Fruit fly (Drosophila melanogaster) whole organism, pupa: Measurements from ENCODE around the gene CG6481.

Source experiments
- CG15710 ChIP-seq: fragments of 200-800 bp; sonication (Bioruptor generic); optimal IDR thresholded peaks from 2 replicates; lab custom pipeline; 2018; ENCODE audit warnings: missing biosample characterization, mild to moderate bottlenecking, missing genetic modification characterization, moderate library complexity
- CG4496 ChIP-seq: fragments of 200-800 bp; sonication (Bioruptor generic); IDR thresholded peaks from 3 replicates; pipeline ENCODE4 v1.3.6; 2022; ENCODE audit warnings: missing biosample characterization, missing genetic modification characterization
- D1 ChIP-seq: fragments of 200-800 bp; sonication (Bioruptor generic); optimal IDR thresholded peaks from 2 replicates; lab custom pipeline; 2018; ENCODE audit warnings: missing biosample characterization, mild to moderate bottlenecking, missing genetic modification characterization, moderate library complexity
- Pif1B ChIP-seq: fragments of 200-800 bp; sonication (Bioruptor generic); optimal IDR thresholded peaks from 3 replicates; lab custom pipeline; 2016; ENCODE audit warnings: missing biosample characterization, missing genetic modification characterization
- Snoo ChIP-seq: fragments of 200-800 bp; sonication (Bioruptor generic); optimal IDR thresholded peaks from 3 replicates; lab custom pipeline; 2017; ENCODE audit warnings: missing biosample characterization, mild to moderate bottlenecking, missing genetic modification characterization, inconsistent platforms

dm6 chrX:18479307-18480134, 42.7 kb downstream of the CG6481 start, which contains the start of gene CG32547:
- peak; percentile 13 for TF ChIP-seq Pif1B (GFP tag; lab: Kevin White, UChicago)
- TF ChIP-seq CG4496 (GFP tag; lab: Robert Waterston, UW), result peak; percentile 42; the same call in 2 of the 3 replicates
- no peak for TF ChIP-seq Snoo (tag; lab: Kevin White, UChicago)
- TF ChIP-seq D1 (tag; lab: Kevin White, UChicago), result no peak
- TF ChIP-seq CG15710 (tag; lab: Kevin White, UChicago), result no peak
